Worm (Caenorhabditis elegans) whole organism, young adult: Measurements from ENCODE around the gene lgc-39.

Source experiments
- B0336.3 ChIP-seq: fragments of 200-800 bp; sonication (Bioruptor generic); IDR thresholded peaks from 2 replicates; pipeline ENCODE4 v1.3.6; 2022; ENCODE audit warnings: missing genetic modification characterization, missing compliant biosample characterization
- F23B12.7 ChIP-seq: sonication (generic microtip); optimal IDR thresholded peaks from 2 replicates; lab custom pipeline; 2017; ENCODE audit warnings: missing genetic modification characterization, mild to moderate bottlenecking, missing compliant biosample characterization, antibody characterized with exemption, moderate library complexity; ENCODE audit not compliant: insufficient read depth
- F33H1.4 ChIP-seq: fragments of 200-800 bp; sonication (Bioruptor generic); IDR thresholded peaks from 2 replicates; pipeline ENCODE4 v1.3.6; 2022; ENCODE audit warnings: missing genetic modification reagents, missing genetic modification characterization, missing compliant biosample characterization
- F39B2.1 ChIP-seq: fragments of 200-800 bp; sonication (Bioruptor generic); IDR thresholded peaks from 2 replicates; pipeline ENCODE4 v1.3.6; 2022; ENCODE audit warnings: missing genetic modification reagents, missing genetic modification characterization, missing compliant biosample characterization
- Y79H2A.3 ChIP-seq: fragments of 200-800 bp; sonication (Bioruptor generic); conservative IDR thresholded peaks from 2 replicates; pipeline ENCODE4 v1.3.6; 2022; ENCODE audit warnings: missing genetic modification reagents, missing genetic modification characterization, missing compliant biosample characterization
- ceh-79 ChIP-seq: sonication (generic microtip); optimal IDR thresholded peaks from 2 replicates; lab custom pipeline; 2017; ENCODE audit warnings: mild to moderate bottlenecking, missing genetic modification characterization, missing compliant biosample characterization
- gei-17 ChIP-seq: fragments of 200-800 bp; sonication (Bioruptor generic); optimal IDR thresholded peaks from 2 replicates; lab custom pipeline; 2018; ENCODE audit warnings: mild to moderate bottlenecking, missing genetic modification characterization, missing compliant biosample characterization
- him-1 ChIP-seq: sonication (generic microtip); optimal IDR thresholded peaks from 2 replicates; lab custom pipeline; 2016; ENCODE audit warnings: missing genotype, missing genetic modification reagents, missing genetic modification characterization, missing compliant biosample characterization
- lir-1 ChIP-seq: fragments of 200-800 bp; sonication (Bioruptor generic); conservative IDR thresholded peaks from 2 replicates; pipeline ENCODE4 v1.3.6; 2022; ENCODE audit warnings: missing genetic modification reagents, missing genetic modification characterization, missing compliant biosample characterization
- madf-6 ChIP-seq: fragments of 200-800 bp; sonication (Bioruptor generic); IDR thresholded peaks from 2 replicates; pipeline ENCODE4 v1.3.6; 2022; ENCODE audit warnings: missing genetic modification reagents, missing genetic modification characterization, missing compliant biosample characterization
- mcd-1 ChIP-seq: fragments of 200-800 bp; sonication (Bioruptor generic); IDR thresholded peaks from 2 replicates; pipeline ENCODE4 v1.3.6; 2022; ENCODE audit warnings: missing genetic modification reagents, missing genetic modification characterization, missing compliant biosample characterization
- nhr-120 ChIP-seq: fragments of 200-800 bp; sonication (Bioruptor generic); IDR thresholded peaks from 2 replicates; pipeline ENCODE4 v1.3.6; 2022; ENCODE audit warnings: missing genetic modification characterization, missing compliant biosample characterization
- pha-4 ChIP-seq: fragments of 150-350 bp; sonication (generic microtip); optimal IDR thresholded peaks from 2 replicates; lab custom pipeline; 2014; ENCODE audit warnings: missing biosample characterization, missing genetic modification reagents, missing genetic modification characterization
- ztf-26 ChIP-seq: sonication (generic microtip); optimal IDR thresholded peaks from 2 replicates; lab custom pipeline; 2017; ENCODE audit warnings: missing genetic modification characterization, missing compliant biosample characterization

ce11 chrV:7166709-7167108 lies 8.6 kb upstream of the lgc-39 start, which contains the start of gene ugt-36:
- TF ChIP-seq F39B2.1 (GFP tag; lab: Robert Waterston, UW) (no peak), him-1 (no peak), pha-4 (tag; lab: Kevin White, UChicago) (no peak), F23B12.7 (tag; lab: Kevin White, UChicago) (no peak), mcd-1 (no peak), ceh-79 (tag; lab: Kevin White, UChicago) (no peak), gei-17 (GFP tag; lab: Kevin White, UChicago) (no peak), B0336.3 (GFP tag; lab: Robert Waterston, UW) (no peak), ztf-26 (tag; lab: Kevin White, UChicago) (no peak), nhr-120 (no peak), lir-1 (GFP tag; lab: Robert Waterston, UW) (no peak), Y79H2A.3 (GFP tag; lab: Robert Waterston, UW) (no peak), madf-6 (GFP tag; lab: Robert Waterston, UW) (no peak), F33H1.4 (GFP tag; lab: Robert Waterston, UW) (no peak)
